Worm (Caenorhabditis elegans) whole organism, midembryonic: ENCODE results near the gene fbxa-77.

Source experiments
- T22C8.4 ChIP-seq: fragments of 200-800 bp; sonication (Bioruptor generic); IDR thresholded peaks from 2 replicates; pipeline ENCODE4 v1.3.6; 2022; ENCODE audit warnings: missing genetic modification characterization, missing compliant biosample characterization
- cog-1 ChIP-seq: sonication (generic microtip); optimal IDR thresholded peaks from 2 replicates; lab custom pipeline; 2016; ENCODE audit warnings: missing genetic modification characterization, missing compliant biosample characterization
- flt-1 ChIP-seq: fragments of 200-800 bp; sonication (Bioruptor generic); IDR thresholded peaks from 2 replicates; pipeline ENCODE4 v1.3.6; 2022; ENCODE audit warnings: missing genetic modification characterization, missing compliant biosample characterization
- klf-2 ChIP-seq: fragments of 200-800 bp; sonication (Bioruptor generic); conservative IDR thresholded peaks from 2 replicates; pipeline ENCODE4 v1.3.6; 2022; ENCODE audit warnings: missing genetic modification reagents, missing genetic modification characterization, missing compliant biosample characterization
- med-1 ChIP-seq: sonication (generic microtip); optimal IDR thresholded peaks from 2 replicates; lab custom pipeline; 2017; ENCODE audit warnings: missing genetic modification characterization, mild to moderate bottlenecking, missing compliant biosample characterization, antibody characterized with exemption, missing genetic modification reagents; ENCODE audit not compliant: insufficient read depth
- ref-1 ChIP-seq: fragments of 200-800 bp; sonication (Bioruptor generic); conservative IDR thresholded peaks from 2 replicates; pipeline ENCODE4 v1.3.6; 2022; ENCODE audit warnings: missing genetic modification reagents, missing genetic modification characterization, missing compliant biosample characterization
- tab-1 ChIP-seq: fragments of 200-800 bp; sonication (Bioruptor generic); IDR thresholded peaks from 2 replicates; pipeline ENCODE4 v1.3.6; 2022; ENCODE audit warnings: missing genetic modification characterization, missing compliant biosample characterization
- ztf-23 ChIP-seq: fragments of 200-800 bp; sonication (Bioruptor generic); IDR thresholded peaks from 2 replicates; pipeline ENCODE4 v1.3.6; 2022; ENCODE audit warnings: missing genetic modification reagents, missing genetic modification characterization, missing compliant biosample characterization
- ztf-29 ChIP-seq: fragments of 200-800 bp; sonication (Bioruptor generic); IDR thresholded peaks from 2 replicates; pipeline ENCODE4 v1.3.6; 2022; ENCODE audit warnings: missing genetic modification reagents, missing genetic modification characterization, missing compliant biosample characterization

The fbxa-77 gene

ce11 chrIII:1271378-1271926 is 22.2 kb downstream of the fbxa-77 start, which contains the start of gene fbxa-31:
TSS of gene fbxa-31 (minus strand) at chrIII:1271428.
- TF ChIP-seq ztf-23 (GFP tag; lab: Robert Waterston, UW) = no peak
- no peak for TF ChIP-seq flt-1 (GFP tag; lab: Robert Waterston, UW)
- no peak for TF ChIP-seq ref-1 (GFP tag; lab: Robert Waterston, UW)
- TF ChIP-seq tab-1 = no peak
- TF ChIP-seq ztf-29 (GFP tag; lab: Robert Waterston, UW) = no peak
- TF ChIP-seq cog-1 (tag; lab: Kevin White, UChicago) = no peak
- no peak for TF ChIP-seq klf-2 (GFP tag; lab: Robert Waterston, UW)
- TF ChIP-seq med-1 (GFP tag; lab: Kevin White, UChicago) = no peak
- no peak for TF ChIP-seq T22C8.4 (GFP tag; lab: Robert Waterston, UW)

- TF ChIP-seq ztf-29 (GFP tag; lab: Robert Waterston, UW) (no peak), tab-1 (no peak), T22C8.4 (GFP tag; lab: Robert Waterston, UW) (no peak), med-1 (GFP tag; lab: Kevin White, UChicago) (no peak), cog-1 (tag; lab: Kevin White, UChicago) (no peak), flt-1 (GFP tag; lab: Robert Waterston, UW) (no peak), ref-1 (GFP tag; lab: Robert Waterston, UW) (no peak), klf-2 (GFP tag; lab: Robert Waterston, UW) (no peak), ztf-23 (GFP tag; lab: Robert Waterston, UW) (no peak)
These were observed 24.5 kb downstream of the fbxa-77 start, which contains the start of gene fbxa-29 for ce11 chrIII:1273655-1274328. TSS of gene fbxa-29 (minus strand) at chrIII:1273705.

- TF ChIP-seq ref-1 (GFP tag; lab: Robert Waterston, UW) = no peak
- TF ChIP-seq ztf-29 (GFP tag; lab: Robert Waterston, UW) = no peak
- no peak for TF ChIP-seq ztf-23 (GFP tag; lab: Robert Waterston, UW)
- no peak for TF ChIP-seq flt-1 (GFP tag; lab: Robert Waterston, UW)
- no peak for TF ChIP-seq klf-2 (GFP tag; lab: Robert Waterston, UW)
- no peak for TF ChIP-seq tab-1
These were observed 26.2 kb downstream of the fbxa-77 start, which contains the start of gene fbxa-30 for ce11 chrIII:1275513-1275912. TSS of gene fbxa-30 (minus strand) at chrIII:1275613.

- TF ChIP-seq cog-1 (tag; lab: Kevin White, UChicago) (no peak), med-1 (GFP tag; lab: Kevin White, UChicago) (no peak), ztf-23 (GFP tag; lab: Robert Waterston, UW) (no peak), ztf-29 (GFP tag; lab: Robert Waterston, UW) (no peak), klf-2 (GFP tag; lab: Robert Waterston, UW) (no peak), flt-1 (GFP tag; lab: Robert Waterston, UW) (no peak), T22C8.4 (GFP tag; lab: Robert Waterston, UW) (no peak), ref-1 (GFP tag; lab: Robert Waterston, UW) (no peak), tab-1 (no peak)
These were observed 29.9 kb downstream of the fbxa-77 start for ce11 chrIII:1279197-1279596.

- no peak for TF ChIP-seq ztf-23 (GFP tag; lab: Robert Waterston, UW)
- TF ChIP-seq klf-2 (GFP tag; lab: Robert Waterston, UW) = no peak
- no peak for TF ChIP-seq med-1 (GFP tag; lab: Kevin White, UChicago)
- TF ChIP-seq ztf-29 (GFP tag; lab: Robert Waterston, UW) = no peak
- no peak for TF ChIP-seq flt-1 (GFP tag; lab: Robert Waterston, UW)
- TF ChIP-seq tab-1 = no peak
- TF ChIP-seq T22C8.4 (GFP tag; lab: Robert Waterston, UW) = no peak
- TF ChIP-seq cog-1 (tag; lab: Kevin White, UChicago) = no peak
- no peak for TF ChIP-seq ref-1 (GFP tag; lab: Robert Waterston, UW)
These were observed 35.3 kb downstream of the fbxa-77 start, which contains the start of gene fbxa-37 for ce11 chrIII:1284584-1285046. TSS of gene fbxa-37 (plus strand) at chrIII:1284996.

- TF ChIP-seq ztf-23 (GFP tag; lab: Robert Waterston, UW) = no peak
- TF ChIP-seq flt-1 (GFP tag; lab: Robert Waterston, UW) = no peak
- TF ChIP-seq ztf-29 (GFP tag; lab: Robert Waterston, UW) = no peak
- TF ChIP-seq T22C8.4 (GFP tag; lab: Robert Waterston, UW) = no peak
- TF ChIP-seq tab-1 = no peak
- no peak for TF ChIP-seq cog-1 (tag; lab: Kevin White, UChicago)
- TF ChIP-seq ref-1 (GFP tag; lab: Robert Waterston, UW) = no peak
- no peak for TF ChIP-seq med-1 (GFP tag; lab: Kevin White, UChicago)
- TF ChIP-seq klf-2 (GFP tag; lab: Robert Waterston, UW) = no peak
These were observed 39.3 kb downstream of the fbxa-77 start, which contains the start of gene fbxa-50 for ce11 chrIII:1288473-1289056. TSS of gene fbxa-50 (minus strand) at chrIII:1288523.

- TF ChIP-seq cog-1 (tag; lab: Kevin White, UChicago) (no peak), ztf-23 (GFP tag; lab: Robert Waterston, UW) (no peak), T22C8.4 (GFP tag; lab: Robert Waterston, UW) (no peak), ztf-29 (GFP tag; lab: Robert Waterston, UW) (no peak), ref-1 (GFP tag; lab: Robert Waterston, UW) (no peak), tab-1 (no peak), klf-2 (GFP tag; lab: Robert Waterston, UW) (no peak), flt-1 (GFP tag; lab: Robert Waterston, UW) (no peak), med-1 (GFP tag; lab: Kevin White, UChicago) (no peak)
These were observed 39.9 kb downstream of the fbxa-77 start for ce11 chrIII:1289139-1289538.

ce11 chrIII:1293135-1293534 is 43.9 kb downstream of the fbxa-77 start, which contains the start of gene fbxa-36:
TSS of gene fbxa-36 (minus strand) at chrIII:1293235.
- no peak for TF ChIP-seq tab-1
- no peak for TF ChIP-seq klf-2 (GFP tag; lab: Robert Waterston, UW)
- no peak for TF ChIP-seq med-1 (GFP tag; lab: Kevin White, UChicago)
- no peak for TF ChIP-seq cog-1 (tag; lab: Kevin White, UChicago)
- no peak for TF ChIP-seq T22C8.4 (GFP tag; lab: Robert Waterston, UW)
- TF ChIP-seq ztf-29 (GFP tag; lab: Robert Waterston, UW) = no peak
- no peak for TF ChIP-seq ztf-23 (GFP tag; lab: Robert Waterston, UW)
- TF ChIP-seq ref-1 (GFP tag; lab: Robert Waterston, UW) = no peak
- no peak for TF ChIP-seq flt-1 (GFP tag; lab: Robert Waterston, UW)
